Worm (Caenorhabditis elegans) whole organism, mixed stage, embryonic: Measurements from ENCODE around the gene hil-2.

Source experiments
- drap-1 ChIP-seq: fragments of 200-800 bp; sonication (Bioruptor generic); optimal IDR thresholded peaks from 3 replicates; lab custom pipeline; 2018; ENCODE audit warnings: mild to moderate bottlenecking, missing genetic modification characterization, missing compliant biosample characterization
- flh-1 ChIP-seq: fragments of 200-800 bp; sonication (Bioruptor generic); optimal IDR thresholded peaks from 2 replicates; lab custom pipeline; 2018; ENCODE audit warnings: mild to moderate bottlenecking, missing genetic modification characterization, moderate library complexity, missing compliant biosample characterization
- lin-13 ChIP-seq: fragments of 150-350 bp; optimal IDR thresholded peaks from 2 replicates; lab custom pipeline; 2014; ENCODE audit warnings: missing biosample characterization, missing genetic modification characterization
- lsy-2 ChIP-seq: fragments of 150-350 bp; optimal IDR thresholded peaks from 2 replicates; lab custom pipeline; 2014; ENCODE audit warnings: missing biosample characterization, missing genetic modification characterization
- mep-1 ChIP-seq: fragments of 150-350 bp; optimal IDR thresholded peaks from 2 replicates; lab custom pipeline; 2017; ENCODE audit warnings: missing biosample characterization, missing genetic modification reagents, missing genetic modification characterization, inconsistent platforms
- nhr-28 ChIP-seq: fragments of 150-350 bp; optimal IDR thresholded peaks from 2 replicates; lab custom pipeline; 2014; ENCODE audit warnings: missing biosample characterization, missing genetic modification characterization
- nhr-76 ChIP-seq: sonication (generic microtip); optimal IDR thresholded peaks from 2 replicates; lab custom pipeline; 2017; ENCODE audit warnings: missing biosample characterization, missing genetic modification characterization
- snpc-4 ChIP-seq: fragments of 150-350 bp; optimal IDR thresholded peaks from 2 replicates; lab custom pipeline; 2014; ENCODE audit warnings: missing biosample characterization, missing genetic modification characterization
- unc-62 ChIP-seq: fragments of 150-350 bp; optimal IDR thresholded peaks from 2 replicates; lab custom pipeline; 2014; ENCODE audit warnings: missing biosample characterization, missing genetic modification reagents, missing genetic modification characterization
- ztf-11 ChIP-seq: fragments of 150-350 bp; optimal IDR thresholded peaks from 2 replicates; lab custom pipeline; 2014; ENCODE audit warnings: missing biosample characterization, missing genetic modification characterization

- no peak for TF ChIP-seq snpc-4 (tag; lab: Kevin White, UChicago)
- TF ChIP-seq unc-62 (GFP tag; lab: Kevin White, UChicago), result no peak
- no peak for TF ChIP-seq mep-1 (tag; lab: Kevin White, UChicago)
- TF ChIP-seq nhr-28 (tag; lab: Kevin White, UChicago), result no peak
- no peak for TF ChIP-seq ztf-11 (tag; lab: Kevin White, UChicago)
- TF ChIP-seq lin-13, result no peak
- TF ChIP-seq lsy-2 (tag; lab: Kevin White, UChicago), result no peak
- no peak for TF ChIP-seq drap-1 (GFP tag; lab: Kevin White, UChicago)
- TF ChIP-seq flh-1, result no peak
- TF ChIP-seq nhr-76 (tag; lab: Kevin White, UChicago), result no peak
Measured at ce11 chrIV:6328198-6328597, 34.2 kb downstream of the hil-2 start.
